Worm (Caenorhabditis elegans) whole organism, L4/young adult: ENCODE measurements around the gene col-117.

Experiments used
- W03F9.2 ChIP-seq: fragments of 150-350 bp; optimal IDR thresholded peaks from 2 replicates; lab custom pipeline; 2014; ENCODE audit warnings: missing biosample characterization, missing genetic modification characterization
- dao-5 ChIP-seq: sonication (generic microtip); optimal IDR thresholded peaks from 2 replicates; lab custom pipeline; 2016; ENCODE audit warnings: missing genotype, missing genetic modification characterization, moderate library complexity, missing compliant biosample characterization
- him-1 ChIP-seq: sonication (generic microtip); optimal IDR thresholded peaks from 2 replicates; lab custom pipeline; 2016; ENCODE audit warnings: missing genotype, missing genetic modification reagents, missing genetic modification characterization, missing compliant biosample characterization

ce11 chrIV:8847918-8848317 lies 23.9 kb upstream of the col-117 start, which contains the start of gene col-118:
- TF ChIP-seq dao-5 = no peak
- no peak for TF ChIP-seq him-1 (tag; lab: Kevin White, UChicago)
- TF ChIP-seq W03F9.2 (tag; lab: Kevin White, UChicago) = no peak
